Worm (Caenorhabditis elegans) whole organism, L3 larva: ENCODE measurements around the gene srbc-48.

ENCODE experiments used
- ZK546.5 ChIP-seq: sonication (generic microtip); optimal IDR thresholded peaks from 2 replicates; lab custom pipeline; 2017; ENCODE audit warnings: missing biosample characterization, missing genetic modification characterization
- fkh-10 ChIP-seq: sonication (generic microtip); optimal IDR thresholded peaks from 2 replicates; lab custom pipeline; 2017; ENCODE audit warnings: missing biosample characterization, missing genetic modification reagents, missing genetic modification characterization
- mdl-1 ChIP-seq: fragments of 150-350 bp; optimal IDR thresholded peaks from 2 replicates; lab custom pipeline; 2014; ENCODE audit warnings: missing biosample characterization, missing genetic modification characterization
- nhr-43 ChIP-seq: sonication (generic microtip); optimal IDR thresholded peaks from 2 replicates; lab custom pipeline; 2016; ENCODE audit warnings: mild to moderate bottlenecking, missing genetic modification characterization, missing compliant biosample characterization; ENCODE audit not compliant: poor library complexity, severe bottlenecking
- skn-1 ChIP-seq: fragments of 150-350 bp; optimal IDR thresholded peaks from 2 replicates; lab custom pipeline; 2014; ENCODE audit warnings: missing biosample characterization, missing genetic modification characterization
- tbx-2 ChIP-seq: sonication (generic microtip); optimal IDR thresholded peaks from 2 replicates; lab custom pipeline; 2016; ENCODE audit warnings: mild to moderate bottlenecking, missing genetic modification characterization, missing compliant biosample characterization

ce11 chrV:15841095-15841494 is 21.0 kb downstream of the srbc-48 start, which contains the start of gene srh-149:
- no peak for TF ChIP-seq fkh-10 (GFP tag; lab: Kevin White, UChicago)
- no peak for TF ChIP-seq mdl-1 (tag; lab: Kevin White, UChicago)
- no peak for TF ChIP-seq tbx-2
- no peak for TF ChIP-seq nhr-43 (tag; lab: Kevin White, UChicago)
- no peak for TF ChIP-seq skn-1 (tag; lab: Kevin White, UChicago)
- no peak for TF ChIP-seq ZK546.5 (tag; lab: Kevin White, UChicago)
